Fruit fly (Drosophila melanogaster) whole organism, embryonic: ENCODE data around the gene CG31445.

Source experiments
- Adf1 ChIP-seq: fragments of 200-800 bp; sonication (Bioruptor generic); IDR thresholded peaks from 2 replicates; pipeline ENCODE4 v1.3.6; 2022; ENCODE audit warnings: missing biosample characterization, missing genetic modification characterization
- CG11085 ChIP-seq: fragments of 200-800 bp; sonication (Bioruptor generic); IDR thresholded peaks from 2 replicates; pipeline ENCODE4 v1.3.6; 2022; ENCODE audit warnings: missing biosample characterization, missing genetic modification characterization
- CG11560 ChIP-seq: fragments of 200-800 bp; sonication (Bioruptor generic); IDR thresholded peaks from 3 replicates; pipeline ENCODE4 v1.3.6; 2022; ENCODE audit warnings: missing biosample characterization, missing genetic modification characterization
- CG13123 ChIP-seq: fragments of 200-800 bp; sonication (Bioruptor generic); optimal IDR thresholded peaks from 2 replicates; lab custom pipeline; 2016; ENCODE audit warnings: missing biosample characterization, missing genetic modification characterization
- CG13296 ChIP-seq: fragments of 200-800 bp; sonication (Bioruptor generic); optimal IDR thresholded peaks from 3 replicates; lab custom pipeline; 2018; ENCODE audit warnings: missing biosample characterization, mild to moderate bottlenecking, missing genetic modification characterization
- CG14860 ChIP-seq: fragments of 200-800 bp; sonication (Bioruptor generic); IDR thresholded peaks from 3 replicates; pipeline ENCODE4 v1.3.6; 2022; ENCODE audit warnings: missing biosample characterization, missing genetic modification characterization; ENCODE audit not compliant: partially characterized antibody
- CG17361 ChIP-seq: fragments of 200-800 bp; sonication (Bioruptor generic); IDR thresholded peaks from 3 replicates; pipeline ENCODE4 v1.3.6; 2022; ENCODE audit warnings: missing biosample characterization, missing genetic modification characterization
- CG18476 ChIP-seq: fragments of 200-800 bp; sonication (Bioruptor generic); optimal IDR thresholded peaks from 2 replicates; lab custom pipeline; 2016; ENCODE audit warnings: missing biosample characterization, mild to moderate bottlenecking, missing genetic modification characterization
- CG18599 ChIP-seq: fragments of 200-800 bp; sonication (Bioruptor generic); optimal IDR thresholded peaks from 3 replicates; lab custom pipeline; 2017; ENCODE audit warnings: missing biosample characterization, missing genetic modification characterization, mild to moderate bottlenecking, moderate library complexity, missing genetic modification reagents
- CG2129 ChIP-seq: fragments of 200-800 bp; sonication (Bioruptor generic); IDR thresholded peaks from 2 replicates; pipeline ENCODE4 v1.3.6; 2022; ENCODE audit warnings: missing biosample characterization, missing genetic modification characterization; ENCODE audit not compliant: partially characterized antibody
- CG30403 ChIP-seq: fragments of 200-800 bp; sonication (Bioruptor generic); optimal IDR thresholded peaks from 3 replicates; lab custom pipeline; 2016; ENCODE audit warnings: missing biosample characterization, missing genetic modification characterization
- CG30431 ChIP-seq: fragments of 200-800 bp; sonication (Bioruptor generic); optimal IDR thresholded peaks from 2 replicates; lab custom pipeline; 2017; ENCODE audit warnings: missing biosample characterization, missing genetic modification characterization
- CG32532 ChIP-seq: fragments of 200-800 bp; sonication (Bioruptor generic); IDR thresholded peaks from 2 replicates; pipeline ENCODE4 v1.3.6; 2022; ENCODE audit warnings: missing biosample characterization, missing genetic modification characterization
- CG34224 ChIP-seq: fragments of 200-800 bp; sonication (Bioruptor generic); IDR thresholded peaks from 3 replicates; pipeline ENCODE4 v1.3.6; 2022; ENCODE audit warnings: missing biosample characterization, missing genetic modification characterization; ENCODE audit not compliant: partially characterized antibody
- CG34376 ChIP-seq: fragments of 200-800 bp; sonication (Bioruptor generic); optimal IDR thresholded peaks from 2 replicates; lab custom pipeline; 2018; ENCODE audit warnings: missing biosample characterization, mild to moderate bottlenecking, missing genetic modification characterization
- CG4707 ChIP-seq: fragments of 200-800 bp; sonication (Bioruptor generic); optimal IDR thresholded peaks from 2 replicates; lab custom pipeline; 2018; ENCODE audit warnings: missing biosample characterization, mild to moderate bottlenecking, missing genetic modification characterization, moderate library complexity
- CG4854 ChIP-seq: fragments of 200-800 bp; sonication (Bioruptor generic); optimal IDR thresholded peaks from 2 replicates; lab custom pipeline; 2016; ENCODE audit warnings: missing biosample characterization, missing genetic modification characterization, inconsistent platforms
- CG5953 ChIP-seq: fragments of 200-800 bp; sonication (Bioruptor generic); IDR thresholded peaks from 2 replicates; pipeline ENCODE4 v1.3.6; 2022; ENCODE audit warnings: missing biosample characterization, missing genetic modification characterization
- CG6272 ChIP-seq: fragments of 200-800 bp; sonication (Bioruptor generic); IDR thresholded peaks from 2 replicates; pipeline ENCODE4 v1.3.6; 2022; ENCODE audit warnings: missing biosample characterization, missing genetic modification characterization
- CG7839 ChIP-seq: fragments of 200-800 bp; sonication (Bioruptor generic); optimal IDR thresholded peaks from 3 replicates; lab custom pipeline; 2018; ENCODE audit warnings: missing biosample characterization, mild to moderate bottlenecking, missing genetic modification characterization, moderate library complexity
- CG7963 ChIP-seq: fragments of 200-800 bp; sonication (Bioruptor generic); IDR thresholded peaks from 3 replicates; pipeline ENCODE4 v1.3.6; 2022; ENCODE audit warnings: missing biosample characterization, missing genetic modification characterization; ENCODE audit not compliant: partially characterized antibody
- CG7987 ChIP-seq: fragments of 200-800 bp; sonication (Bioruptor generic); optimal IDR thresholded peaks from 2 replicates; lab custom pipeline; 2018; ENCODE audit warnings: missing biosample characterization, mild to moderate bottlenecking, missing genetic modification characterization, moderate library complexity
- GATAe ChIP-seq: fragments of 200-800 bp; sonication (Bioruptor generic); conservative IDR thresholded peaks from 2 replicates; pipeline ENCODE4 v1.3.6; 2022; ENCODE audit warnings: missing biosample characterization, missing genetic modification characterization
- HLH4C ChIP-seq: fragments of 200-800 bp; sonication (Bioruptor generic); IDR thresholded peaks from 3 replicates; pipeline ENCODE4 v1.3.6; 2022; ENCODE audit warnings: missing biosample characterization, missing genetic modification characterization; ENCODE audit not compliant: partially characterized antibody
- HLH54F ChIP-seq: fragments of 200-800 bp; sonication (Bioruptor generic); optimal IDR thresholded peaks from 3 replicates; lab custom pipeline; 2016; ENCODE audit warnings: missing biosample characterization, missing genetic modification characterization
- HmgZ ChIP-seq: fragments of 200-800 bp; sonication (Bioruptor generic); optimal IDR thresholded peaks from 2 replicates; lab custom pipeline; 2018; ENCODE audit warnings: missing biosample characterization, mild to moderate bottlenecking, missing genetic modification characterization
- Hmr ChIP-seq: fragments of 200-800 bp; sonication (Bioruptor generic); optimal IDR thresholded peaks from 3 replicates; lab custom pipeline; 2017; ENCODE audit warnings: mild to moderate bottlenecking, missing biosample characterization, missing genetic modification reagents, missing genetic modification characterization
- MTF-1 ChIP-seq: fragments of 200-800 bp; sonication (Bioruptor generic); optimal IDR thresholded peaks from 2 replicates; lab custom pipeline; 2018; ENCODE audit warnings: missing biosample characterization, mild to moderate bottlenecking, missing genetic modification characterization, borderline replicate concordance
- Med ChIP-seq: fragments of 200-800 bp; sonication (Bioruptor generic); peaks from one replicate; lab custom pipeline; 2016; ENCODE audit warnings: missing biosample characterization, missing genetic modification characterization, mild to moderate bottlenecking, inconsistent platforms, moderate library complexity
- Ptx1 ChIP-seq: fragments of 200-800 bp; sonication (Bioruptor generic); IDR thresholded peaks from 2 replicates; pipeline ENCODE4 v1.3.6; 2022; ENCODE audit warnings: missing biosample characterization, missing genetic modification characterization
- Rfx ChIP-seq: fragments of 200-800 bp; sonication (Bioruptor generic); IDR thresholded peaks from 2 replicates; pipeline ENCODE4 v1.3.6; 2022; ENCODE audit warnings: missing biosample characterization, missing genetic modification characterization
- Sry-δ ChIP-seq: fragments of 200-800 bp; sonication (Bioruptor generic); optimal IDR thresholded peaks from 2 replicates; lab custom pipeline; 2016; ENCODE audit warnings: missing biosample characterization, missing genetic modification characterization
- Stat92E ChIP-seq, 3 experiments: fragments of >200 bp in 2 of 3; fragments of 200-800 bp in 1 of 3; sonication (Bioruptor generic) in 1 of 3; optimal IDR thresholded peaks; 2 replicates each; lab custom pipeline; 2017 to 2019; ENCODE audit warnings: missing biosample characterization in 3 of 3, missing genetic modification characterization in 3 of 3, mild to moderate bottlenecking in 1 of 3, moderate library complexity in 1 of 3
- Tbp ChIP-seq: fragments of >200 bp; optimal IDR thresholded peaks from 2 replicates; lab custom pipeline; 2018; ENCODE audit warnings: missing biosample characterization, missing genetic modification characterization
- Usf ChIP-seq: fragments of 200-800 bp; sonication (Bioruptor generic); optimal IDR thresholded peaks from 2 replicates; lab custom pipeline; 2017; ENCODE audit warnings: missing genotype, missing biosample characterization, missing genetic modification characterization
- amos ChIP-seq: fragments of 200-800 bp; sonication (Bioruptor generic); IDR thresholded peaks from 2 replicates; pipeline ENCODE4 v1.3.6; 2022; ENCODE audit warnings: missing biosample characterization, missing genetic modification characterization; ENCODE audit not compliant: partially characterized antibody
- aop ChIP-seq: fragments of 200-800 bp; sonication (Bioruptor generic); IDR thresholded peaks from 2 replicates; pipeline ENCODE4 v1.3.6; 2022; ENCODE audit warnings: missing biosample characterization, missing genetic modification characterization
- btn ChIP-seq: fragments of 200-800 bp; sonication (Bioruptor generic); optimal IDR thresholded peaks from 2 replicates; lab custom pipeline; 2016; ENCODE audit warnings: missing biosample characterization, missing genetic modification characterization
- danr ChIP-seq: fragments of 200-800 bp; sonication (Bioruptor generic); IDR thresholded peaks from 2 replicates; pipeline ENCODE4 v1.3.6; 2022; ENCODE audit warnings: missing biosample characterization, missing genetic modification characterization
- esg ChIP-seq: fragments of 200-800 bp; sonication (Bioruptor generic); conservative IDR thresholded peaks from 2 replicates; pipeline ENCODE4 v1.3.6; 2022; ENCODE audit warnings: missing biosample characterization, missing genetic modification characterization
- lbe ChIP-seq: fragments of 200-800 bp; sonication (Bioruptor generic); optimal IDR thresholded peaks from 2 replicates; lab custom pipeline; 2016; ENCODE audit warnings: missing biosample characterization, mild to moderate bottlenecking, missing genetic modification characterization
- nerfin-2 ChIP-seq: fragments of 200-800 bp; sonication (Bioruptor generic); IDR thresholded peaks from 2 replicates; pipeline ENCODE4 v1.3.6; 2022; ENCODE audit warnings: missing biosample characterization, missing genetic modification characterization; ENCODE audit not compliant: partially characterized antibody
- oc ChIP-seq: fragments of 200-800 bp; sonication (Bioruptor generic); optimal IDR thresholded peaks from 2 replicates; lab custom pipeline; 2018; ENCODE audit warnings: missing biosample characterization, mild to moderate bottlenecking, missing genetic modification characterization, moderate library complexity
- rib ChIP-seq: fragments of 200-800 bp; sonication (Bioruptor generic); IDR thresholded peaks from 2 replicates; pipeline ENCODE4 v1.3.6; 2022; ENCODE audit warnings: missing biosample characterization, missing genetic modification characterization
- sd ChIP-seq: fragments of 200-800 bp; sonication (Bioruptor generic); optimal IDR thresholded peaks from 3 replicates; lab custom pipeline; 2018; ENCODE audit warnings: missing biosample characterization, mild to moderate bottlenecking, missing genetic modification characterization, moderate library complexity
- slbo ChIP-seq: fragments of 200-800 bp; sonication (Bioruptor generic); IDR thresholded peaks from 2 replicates; pipeline ENCODE4 v1.3.6; 2022; ENCODE audit warnings: missing biosample characterization, missing genetic modification characterization
- tx ChIP-seq: fragments of 200-800 bp; sonication (Bioruptor generic); optimal IDR thresholded peaks from 2 replicates; lab custom pipeline; 2016; ENCODE audit warnings: missing biosample characterization, missing genetic modification characterization
- unc-4 ChIP-seq: fragments of 200-800 bp; sonication (Bioruptor generic); IDR thresholded peaks from 2 replicates; pipeline ENCODE4 v1.3.6; 2022; ENCODE audit warnings: missing biosample characterization, missing genetic modification characterization; ENCODE audit not compliant: partially characterized antibody
- usp ChIP-seq: fragments of >200 bp; optimal IDR thresholded peaks from 2 replicates; lab custom pipeline; 2017; ENCODE audit warnings: missing biosample characterization, missing genetic modification characterization
- zfh2 ChIP-seq: fragments of 200-800 bp; sonication (Bioruptor generic); optimal IDR thresholded peaks from 2 replicates; lab custom pipeline; 2016; ENCODE audit warnings: missing biosample characterization, missing genetic modification characterization

The CG31445 gene

DNA sequence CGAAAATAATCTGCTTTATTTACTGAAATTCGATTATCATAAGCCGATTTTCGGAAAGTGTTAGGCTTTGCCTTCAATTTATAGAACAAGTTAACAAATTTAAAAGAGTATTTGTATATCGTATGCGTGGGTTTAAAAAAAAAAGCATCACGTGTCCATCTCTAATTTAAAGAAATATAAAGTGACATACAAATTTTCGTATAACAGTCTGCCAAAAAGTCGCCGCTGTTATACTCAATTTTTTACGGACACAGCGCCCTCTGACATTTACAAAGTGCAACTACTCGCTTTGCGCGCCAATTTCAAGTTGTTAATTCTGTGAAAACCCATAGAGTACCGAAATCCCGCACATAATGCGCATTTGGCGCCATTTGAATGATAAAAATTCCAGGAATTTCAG, 6.8 kb upstream of the CG31445 start (continued):
- TF ChIP-seq CG2129 (peak; percentile 79), CG30431 (GFP tag; lab: Kevin White, UChicago) (no peak), CG11085 (GFP tag; lab: Robert Waterston, UW) (no peak), CG7963 (GFP tag; lab: Robert Waterston, UW) (0 out of 3 replicates have a peak, but pooled peaks have one; percentile 45), zfh2 (GFP tag; lab: Kevin White, UChicago) (no peak), CG18476 (GFP tag; lab: Kevin White, UChicago) (no peak), HLH54F (GFP tag; lab: Kevin White, UChicago) (no peak), Sry-δ (peak; percentile 62), CG4854 (no peak), Stat92E (GFP tag; optimal IDR thresholded peaks at IDR 0.05; lab: Kevin White, UChicago) (peak in 1 of 3 experiments; percentile 52), Hmr (GFP tag; lab: Kevin White, UChicago) (peak; percentile 12), Ptx1 (GFP tag; lab: Robert Waterston, UW) (0 out of 2 replicates have a peak, but pooled peaks have one; percentile 12), CG11560 (no peak), CG18599 (GFP tag; lab: Kevin White, UChicago) (no peak), GATAe (GFP tag; lab: Robert Waterston, UW) (no peak), sd (peak; percentile 80), CG32532 (peak; percentile 66; the same call in 1 of the 2 replicates), MTF-1 (peak; percentile 31), CG13296 (GFP tag; lab: Kevin White, UChicago) (no peak), CG7987 (GFP tag; lab: Kevin White, UChicago) (peak; percentile 7), Rfx (peak; percentile 49), Tbp (GFP tag; lab: Kevin White, UChicago) (no peak), CG30403 (GFP tag; lab: Kevin White, UChicago) (peak; percentile 16), CG6272 (peak; percentile 30; the same call in 1 of the 2 replicates), nerfin-2 (GFP tag; lab: Robert Waterston, UW) (no peak), CG17361 (GFP tag; lab: Robert Waterston, UW) (0 out of 3 replicates have a peak, but pooled peaks have one; percentile 28), HLH4C (GFP tag; lab: Robert Waterston, UW) (peak; percentile 62), danr (no peak), Usf (GFP tag; lab: Kevin White, UChicago) (no peak), lbe (GFP tag; lab: Kevin White, UChicago) (peak; percentile 11), unc-4 (GFP tag; lab: Robert Waterston, UW) (peak; percentile 82), tx (peak; percentile 9), rib (GFP tag; lab: Robert Waterston, UW) (peak; percentile 55; the same call in 1 of the 2 replicates), CG14860 (peak; percentile 58; the same call in 1 of the 3 replicates), Med (peak; percentile 88), Adf1 (no peak), HmgZ (tag; lab: Kevin White, UChicago) (no peak), CG7839 (peak; percentile 24), CG4707 (GFP tag; lab: Kevin White, UChicago) (no peak), CG34376 (no peak), CG5953 (GFP tag; lab: Robert Waterston, UW) (no peak), usp (GFP tag; lab: Kevin White, UChicago) (no peak), oc (tag; lab: Kevin White, UChicago) (peak; percentile 57), btn (GFP tag; lab: Kevin White, UChicago) (no peak), aop (GFP tag; lab: Robert Waterston, UW) (no peak), amos (peak; percentile 72), CG34224 (GFP tag; lab: Robert Waterston, UW) (peak; percentile 87), slbo (peak; percentile 51), CG13123 (no peak), esg (GFP tag; lab: Robert Waterston, UW) (no peak)
